Worm (Caenorhabditis elegans) whole organism, young adult: ENCODE measurements around the gene nfya-1.
A peak's percentile ranks its signal among the peaks of the same experiment; 100 is the strongest.

Experiments used
- dpff-1 ChIP-seq: sonication (generic microtip); optimal IDR thresholded peaks from 2 replicates; lab custom pipeline; 2017; ENCODE audit warnings: mild to moderate bottlenecking, missing genetic modification characterization, missing compliant biosample characterization
- pha-4 ChIP-seq: fragments of 150-350 bp; sonication (generic microtip); optimal IDR thresholded peaks from 2 replicates; lab custom pipeline; 2014; ENCODE audit warnings: missing biosample characterization, missing genetic modification reagents, missing genetic modification characterization
- ztf-26 ChIP-seq: sonication (generic microtip); optimal IDR thresholded peaks from 2 replicates; lab custom pipeline; 2017; ENCODE audit warnings: missing genetic modification characterization, missing compliant biosample characterization

DNA sequence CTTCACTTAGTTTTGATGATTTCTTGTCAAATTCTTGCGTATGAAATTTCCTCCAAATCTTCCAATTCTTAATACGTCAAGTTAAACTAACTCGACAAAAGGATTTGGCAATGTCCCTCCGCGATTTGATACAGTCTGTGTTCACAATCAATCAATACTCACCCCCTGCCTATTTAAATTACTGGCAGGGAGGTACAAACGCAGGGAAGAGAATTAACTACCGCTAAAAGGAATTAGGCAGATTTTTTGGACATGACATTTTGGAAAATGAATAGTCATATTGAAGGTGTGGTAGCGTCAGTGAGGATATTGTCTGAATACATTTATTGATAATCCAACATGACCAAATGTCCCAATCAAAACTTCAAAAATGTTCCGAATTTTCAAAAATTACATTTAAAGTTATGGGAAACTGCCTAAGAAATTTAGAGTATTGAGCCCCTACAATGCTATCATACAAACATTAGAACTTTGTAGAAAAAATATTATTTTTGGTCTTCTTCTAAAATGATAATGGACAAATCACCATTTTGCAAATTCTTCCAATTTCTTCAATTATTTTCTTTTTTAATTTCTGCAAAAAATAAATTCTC, 9.2 kb downstream of the nfya-1 start:
- TF ChIP-seq dpff-1 (tag; lab: Kevin White, UChicago) (peak; percentile 29), pha-4 (peak; percentile 96), ztf-26 (tag; lab: Kevin White, UChicago) (peak; percentile 99)
